Worm (Caenorhabditis elegans) whole organism, L4/young adult: ENCODE measurements around the gene C05D11.5.

ENCODE experiments used
- W03F9.2 ChIP-seq: fragments of 150-350 bp; optimal IDR thresholded peaks from 2 replicates; lab custom pipeline; 2014; ENCODE audit warnings: missing biosample characterization, missing genetic modification characterization
- dao-5 ChIP-seq: sonication (generic microtip); optimal IDR thresholded peaks from 2 replicates; lab custom pipeline; 2016; ENCODE audit warnings: missing genotype, missing genetic modification characterization, moderate library complexity, missing compliant biosample characterization
- him-1 ChIP-seq: sonication (generic microtip); optimal IDR thresholded peaks from 2 replicates; lab custom pipeline; 2016; ENCODE audit warnings: missing genotype, missing genetic modification reagents, missing genetic modification characterization, missing compliant biosample characterization

DNA sequence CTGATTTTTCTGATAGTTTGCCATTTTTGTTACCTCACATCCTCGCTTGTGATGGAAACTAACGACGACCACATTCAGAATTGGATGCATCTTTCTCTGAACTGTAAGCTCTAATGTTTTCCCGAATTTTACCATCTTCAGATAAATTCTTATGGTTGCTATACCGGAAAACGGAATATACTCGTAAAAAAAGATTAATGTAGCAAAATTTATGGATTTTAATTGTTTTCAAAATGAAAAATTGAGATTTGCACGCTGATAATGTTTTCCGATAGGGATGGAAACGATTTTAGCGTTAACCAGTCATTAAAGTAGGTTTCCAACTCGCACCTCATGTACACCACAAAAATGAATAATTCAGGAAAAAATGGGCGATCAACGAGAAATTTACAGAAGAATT, 38.8 kb upstream of the C05D11.5 start, which contains the start of gene T26A5.6:
- TF ChIP-seq him-1 (tag; lab: Kevin White, UChicago) (no peak), W03F9.2 (no peak), dao-5 (no peak)
